Worm (Caenorhabditis elegans) whole organism, midembryonic: Measurements from ENCODE around the gene F49E12.7.

Experiments
- T22C8.4 ChIP-seq: fragments of 200-800 bp; sonication (Bioruptor generic); IDR thresholded peaks from 2 replicates; pipeline ENCODE4 v1.3.6; 2022; ENCODE audit warnings: missing genetic modification characterization, missing compliant biosample characterization
- cog-1 ChIP-seq: sonication (generic microtip); optimal IDR thresholded peaks from 2 replicates; lab custom pipeline; 2016; ENCODE audit warnings: missing genetic modification characterization, missing compliant biosample characterization
- flt-1 ChIP-seq: fragments of 200-800 bp; sonication (Bioruptor generic); IDR thresholded peaks from 2 replicates; pipeline ENCODE4 v1.3.6; 2022; ENCODE audit warnings: missing genetic modification characterization, missing compliant biosample characterization
- klf-2 ChIP-seq: fragments of 200-800 bp; sonication (Bioruptor generic); conservative IDR thresholded peaks from 2 replicates; pipeline ENCODE4 v1.3.6; 2022; ENCODE audit warnings: missing genetic modification reagents, missing genetic modification characterization, missing compliant biosample characterization
- med-1 ChIP-seq: sonication (generic microtip); optimal IDR thresholded peaks from 2 replicates; lab custom pipeline; 2017; ENCODE audit warnings: missing genetic modification characterization, mild to moderate bottlenecking, missing compliant biosample characterization, antibody characterized with exemption, missing genetic modification reagents; ENCODE audit not compliant: insufficient read depth
- ref-1 ChIP-seq: fragments of 200-800 bp; sonication (Bioruptor generic); conservative IDR thresholded peaks from 2 replicates; pipeline ENCODE4 v1.3.6; 2022; ENCODE audit warnings: missing genetic modification reagents, missing genetic modification characterization, missing compliant biosample characterization
- tab-1 ChIP-seq: fragments of 200-800 bp; sonication (Bioruptor generic); IDR thresholded peaks from 2 replicates; pipeline ENCODE4 v1.3.6; 2022; ENCODE audit warnings: missing genetic modification characterization, missing compliant biosample characterization
- ztf-23 ChIP-seq: fragments of 200-800 bp; sonication (Bioruptor generic); IDR thresholded peaks from 2 replicates; pipeline ENCODE4 v1.3.6; 2022; ENCODE audit warnings: missing genetic modification reagents, missing genetic modification characterization, missing compliant biosample characterization

- no peak for TF ChIP-seq tab-1 (GFP tag; lab: Robert Waterston, UW)
- TF ChIP-seq ztf-23 (GFP tag; lab: Robert Waterston, UW): no peak
- TF ChIP-seq ref-1 (GFP tag; lab: Robert Waterston, UW): no peak
- TF ChIP-seq flt-1 (GFP tag; lab: Robert Waterston, UW): no peak
- no peak for TF ChIP-seq cog-1 (tag; lab: Kevin White, UChicago)
- TF ChIP-seq klf-2 (GFP tag; lab: Robert Waterston, UW): no peak
- no peak for TF ChIP-seq T22C8.4
- TF ChIP-seq med-1 (GFP tag; lab: Kevin White, UChicago): no peak
These were observed 44.9 kb upstream of the F49E12.7 start for ce11 chrII:8440792-8441191.
